Worm (Caenorhabditis elegans): ENCODE measurements around the gene msp-64.

Gene msp-64

ce11 chrII:5772547-5773142, 37.5 kb downstream of the msp-64 start (continued):
- TF ChIP-seq egrh-3 (GFP tag; IDR thresholded peaks at IDR 0.05): peak; percentile 33; the same call in 1 of the 2 replicates
- peak; percentile 95 for TF ChIP-seq tbp1 (GFP tag; optimal IDR thresholded peaks at IDR 0.05)
- TF ChIP-seq mcd-1 (GFP tag; IDR thresholded peaks at IDR 0.05): peak; percentile 38; the same call in 1 of the 2 replicates
- TF ChIP-seq akir-1 (GFP tag; optimal IDR thresholded peaks at IDR 0.05): no peak
- TF ChIP-seq somi-1 (GFP tag; optimal IDR thresholded peaks at IDR 0.05): peak; percentile 57
- 0 out of 2 replicates have a peak, but pooled peaks have one; percentile 13 for TF ChIP-seq F33H1.4 (GFP tag; IDR thresholded peaks at IDR 0.05)
- no peak for TF ChIP-seq sptf-2 (GFP tag; optimal IDR thresholded peaks at IDR 0.05)
- TF ChIP-seq pbrm-1 (GFP tag; IDR thresholded peaks at IDR 0.05): 0 out of 2 replicates have a peak, but pooled peaks have one; percentile 40
- TF ChIP-seq snpc-3.4 (tag; optimal IDR thresholded peaks at IDR 0.05): no peak
- TF ChIP-seq let-526 (GFP tag; IDR thresholded peaks at IDR 0.05): peak; percentile 68; the same call in 1 of the 2 replicates
- TF ChIP-seq hrde-1 (tag; optimal IDR thresholded peaks at IDR 0.05; ENCODE audit: borderline replicate concordance): no peak
- TF ChIP-seq lsy-27 (tag; optimal IDR thresholded peaks at IDR 0.05; ENCODE audit: borderline replicate concordance, insufficient read depth): no peak
- TF ChIP-seq hmg-1.2 (GFP tag; IDR thresholded peaks at IDR 0.05): peak; percentile 78
- peak; percentile 86 for TF ChIP-seq lin-26 (GFP tag; IDR thresholded peaks at IDR 0.05)
- no peak for TF ChIP-seq ama-1 (optimal IDR thresholded peaks at IDR 0.05)
- TF ChIP-seq ama-1 (GFP tag; optimal IDR thresholded peaks at IDR 0.05): no peak
- peak; percentile 30 for TF ChIP-seq mxl-1 (tag; optimal IDR thresholded peaks at IDR 0.05)
- TF ChIP-seq Y79H2A.3 (GFP tag; conservative IDR thresholded peaks at IDR 0.05): peak; percentile 47; the same call in 1 of the 2 replicates
- TF ChIP-seq lin-54 (GFP tag; optimal IDR thresholded peaks at IDR 0.05): no peak
- peak; percentile 12 for TF ChIP-seq F52B5.7 (tag; optimal IDR thresholded peaks at IDR 0.05)
- peak; percentile 16 to 63 for TF ChIP-seq rec-8 (tag; optimal IDR thresholded peaks at IDR 0.05)
- TF ChIP-seq lin-40 (tag; optimal IDR thresholded peaks at IDR 0.05): peak; percentile 26
- TF ChIP-seq B0261.1 (tag; optimal IDR thresholded peaks at IDR 0.05): peak; percentile 90
- peak; percentile 64 for TF ChIP-seq rpc-1 (optimal IDR thresholded peaks at IDR 0.05)
- TF ChIP-seq rpc-1 (tag; optimal IDR thresholded peaks at IDR 0.05): peak; percentile 81
- TF ChIP-seq K12H6.12 (tag; optimal IDR thresholded peaks at IDR 0.05): peak; percentile 13
- peak; percentile 7 for TF ChIP-seq tlf-1 (GFP tag; optimal IDR thresholded peaks at IDR 0.05)
- TF ChIP-seq snpc-4 (GFP tag; optimal IDR thresholded peaks at IDR 0.05): no peak
- TF ChIP-seq snpc-4 (tag; optimal IDR thresholded peaks at IDR 0.05): peak in 3 of 4 experiments; percentile 0 to 70 (median 62)
- 0 out of 2 replicates have a peak, but pooled peaks have one; percentile 50 for TF ChIP-seq ztf-28 (GFP tag; IDR thresholded peaks at IDR 0.05)
- peak; percentile 37 for TF ChIP-seq T07F8.4 (tag; optimal IDR thresholded peaks at IDR 0.05)
- TF ChIP-seq lir-1 (GFP tag; conservative IDR thresholded peaks at IDR 0.05): 0 out of 2 replicates have a peak, but pooled peaks have one; percentile 8
- no peak for TF ChIP-seq F39B2.1 (GFP tag; IDR thresholded peaks at IDR 0.05)
- no peak for TF ChIP-seq athp-1 (tag; optimal IDR thresholded peaks at IDR 0.05)
- TF ChIP-seq snpc-1.3 (tag; optimal IDR thresholded peaks at IDR 0.05; ENCODE audit: insufficient read depth): peak; percentile 20
- TF ChIP-seq ceh-100 (GFP tag; IDR thresholded peaks at IDR 0.05): 0 out of 2 replicates have a peak, but pooled peaks have one; percentile 27
- peak; percentile 75 for TF ChIP-seq ceh-27 (GFP tag; optimal IDR thresholded peaks at IDR 0.05)
- peak; percentile 73 for TF ChIP-seq dox-1 (GFP tag; IDR thresholded peaks at IDR 0.05)
- peak; percentile 83 for TF ChIP-seq nfyb-1 (GFP tag; IDR thresholded peaks at IDR 0.05)
- TF ChIP-seq egl-44 (GFP tag; IDR thresholded peaks at IDR 0.05): 0 out of 2 replicates have a peak, but pooled peaks have one; percentile 40
- peak; percentile 58 for TF ChIP-seq nhr-90 (tag; optimal IDR thresholded peaks at IDR 0.05)
- peak; percentile 55; the same call in 1 of the 2 replicates for TF ChIP-seq Y56A3A.18 (GFP tag; IDR thresholded peaks at IDR 0.05)
- TF ChIP-seq madf-10 (tag; optimal IDR thresholded peaks at IDR 0.05): peak; percentile 25
- TF ChIP-seq die-1 (tag; optimal IDR thresholded peaks at IDR 0.05): peak; percentile 66
- peak; percentile 56; the same call in 1 of the 2 replicates for TF ChIP-seq Y53F4B.3 (GFP tag; IDR thresholded peaks at IDR 0.05)
- TF ChIP-seq ztf-18 (tag; optimal IDR thresholded peaks at IDR 0.05): peak; percentile 58
- TF ChIP-seq fkh-3 (tag; optimal IDR thresholded peaks at IDR 0.05): peak; percentile 10
